Worm (Caenorhabditis elegans) whole organism, mixed stage, embryonic: ENCODE data around the gene cisd-3.2.
A peak's percentile ranks its signal among the peaks of the same experiment; 100 is the strongest.

ENCODE experiments used
- bed-3 ChIP-seq: fragments of 200-800 bp; sonication (Bioruptor generic); optimal IDR thresholded peaks from 3 replicates; lab custom pipeline; 2018; ENCODE audit warnings: mild to moderate bottlenecking, missing genetic modification characterization, moderate library complexity, missing compliant biosample characterization
- lsy-2 ChIP-seq: fragments of 150-350 bp; optimal IDR thresholded peaks from 2 replicates; lab custom pipeline; 2014; ENCODE audit warnings: missing biosample characterization, missing genetic modification characterization
- unc-39 ChIP-seq: fragments of 150-350 bp; optimal IDR thresholded peaks from 2 replicates; lab custom pipeline; 2014; ENCODE audit warnings: missing biosample characterization, missing genetic modification characterization

ce11 chrIII:1519906-1520305 lies 20.4 kb upstream of the cisd-3.2 start:
- no peak for TF ChIP-seq bed-3 (GFP tag; lab: Kevin White, UChicago)
- TF ChIP-seq lsy-2: peak; percentile 66
- TF ChIP-seq unc-39 (tag; lab: Kevin White, UChicago): no peak
